Fruit fly (Drosophila melanogaster): ENCODE data around the gene Ubc4.

Ubc4 gene

dm6 chr3L:9733563-9733962, 35.4 kb downstream of the Ubc4 start, which contains the start of gene CG6749:
Gene CG6749, minus strand, starts transcription at chr3L:9733807.
- TF ChIP-seq dsx (GFP tag; optimal IDR thresholded peaks at IDR 0.05; ENCODE audit: poor library complexity, severe bottlenecking) (no peak), CG8119 (GFP tag; IDR thresholded peaks at IDR 0.05) (0 out of 3 replicates have a peak, but pooled peaks have one; percentile 18), Sox15 (GFP tag; optimal IDR thresholded peaks at IDR 0.05) (no peak)

dm6 chr3L:9739629-9740028, 41.5 kb downstream of the Ubc4 start:
- TF ChIP-seq Blimp-1 (GFP tag; optimal IDR thresholded peaks at IDR 0.05) (peak; percentile 47), acj6 (GFP tag; optimal IDR thresholded peaks at IDR 0.05) (peak; percentile 24), CG34406 (GFP tag; optimal IDR thresholded peaks at IDR 0.05) (peak; percentile 33), CG32006 (GFP tag; optimal IDR thresholded peaks at IDR 0.05) (peak; percentile 44), CG11902 (GFP tag; optimal IDR thresholded peaks at IDR 0.05) (peak; percentile 18), CG9139 (GFP tag; optimal IDR thresholded peaks at IDR 0.05) (no peak), Sox15 (GFP tag; optimal IDR thresholded peaks at IDR 0.05) (no peak), lz (GFP tag; optimal IDR thresholded peaks at IDR 0.05) (peak; percentile 18), CG31627 (GFP tag; optimal IDR thresholded peaks at IDR 0.05) (no peak), ss (GFP tag; optimal IDR thresholded peaks at IDR 0.05) (no peak), CG8119 (GFP tag; IDR thresholded peaks at IDR 0.05) (0 out of 3 replicates have a peak, but pooled peaks have one; percentile 46), CG15336 (GFP tag; IDR thresholded peaks at IDR 0.05) (peak; percentile 52), CG10669 (GFP tag; optimal IDR thresholded peaks at IDR 0.05) (peak; percentile 40), fkh (GFP tag; optimal IDR thresholded peaks at IDR 0.05) (no peak), Eip78C (GFP tag) (peak; percentile 76), pdm3 (GFP tag; optimal IDR thresholded peaks at IDR 0.05) (peak; percentile 24), CG6163 (GFP tag; IDR thresholded peaks at IDR 0.05) (peak; percentile 46; the same call in 1 of the 3 replicates), Eip93F (GFP tag; optimal IDR thresholded peaks at IDR 0.05) (no peak), Ets21C (GFP tag; optimal IDR thresholded peaks at IDR 0.05) (no peak), dsx (GFP tag; optimal IDR thresholded peaks at IDR 0.05; ENCODE audit: poor library complexity, severe bottlenecking) (no peak), CG11294 (GFP tag; IDR thresholded peaks at IDR 0.05) (no peak), Lpt (GFP tag; optimal IDR thresholded peaks at IDR 0.05) (peak; percentile 16), Sox14 (GFP tag; optimal IDR thresholded peaks at IDR 0.05) (no peak), achi (GFP tag; optimal IDR thresholded peaks at IDR 0.05) (peak; percentile 49), topi (GFP tag; optimal IDR thresholded peaks at IDR 0.05) (peak; percentile 35), CG11762 (GFP tag; optimal IDR thresholded peaks at IDR 0.05; ENCODE audit: insufficient read depth) (no peak), dac (GFP tag; optimal IDR thresholded peaks at IDR 0.05) (no peak), cyc (GFP tag; optimal IDR thresholded peaks at IDR 0.05) (no peak), CG8319 (GFP tag; optimal IDR thresholded peaks at IDR 0.05) (no peak), CG7368 (GFP tag; optimal IDR thresholded peaks at IDR 0.05) (no peak), CG8632 (GFP tag; optimal IDR thresholded peaks at IDR 0.05) (no peak), spab (GFP tag; optimal IDR thresholded peaks at IDR 0.05) (no peak), Hr38 (GFP tag; optimal IDR thresholded peaks at IDR 0.05) (no peak), Gug (GFP tag; IDR thresholded peaks at IDR 0.05) (no peak), CG6276 (GFP tag; optimal IDR thresholded peaks at IDR 0.05) (peak; percentile 9), CG4318 (GFP tag; optimal IDR thresholded peaks at IDR 0.05) (peak; percentile 10), fd85E (GFP tag; optimal IDR thresholded peaks at IDR 0.05) (no peak), CG6792 (GFP tag; optimal IDR thresholded peaks at IDR 0.05) (peak; percentile 19), OdsH (GFP tag; optimal IDR thresholded peaks at IDR 0.05) (no peak), Ets96B (tag; optimal IDR thresholded peaks at IDR 0.05) (peak; percentile 51), Hr4 (GFP tag; optimal IDR thresholded peaks at IDR 0.05) (peak; percentile 41), fd59A (GFP tag; optimal IDR thresholded peaks at IDR 0.05) (no peak), CG3919 (GFP tag; optimal IDR thresholded peaks at IDR 0.05) (peak; percentile 54), CG10631 (GFP tag; optimal IDR thresholded peaks at IDR 0.05) (peak; percentile 34), vri (GFP tag; optimal IDR thresholded peaks at IDR 0.05) (no peak), Sox102F (GFP tag; optimal IDR thresholded peaks at IDR 0.05) (no peak), Hr39 (GFP tag; optimal IDR thresholded peaks at IDR 0.05) (no peak), Eip75B (GFP tag; optimal IDR thresholded peaks at IDR 0.05) (peak; percentile 38), esn (GFP tag; optimal IDR thresholded peaks at IDR 0.05) (peak; percentile 39), Smox (GFP tag; optimal IDR thresholded peaks at IDR 0.05) (no peak)

All from whole organism, prepupa.